Fruit fly (Drosophila melanogaster) whole organism, embryonic: ENCODE measurements around the gene CG43814.
A peak's percentile ranks its signal among the peaks of the same experiment; 100 is the strongest.

Experiments
- Atf3 ChIP-seq: fragments of 200-800 bp; sonication (Bioruptor generic); optimal IDR thresholded peaks from 3 replicates; lab custom pipeline; 2016; ENCODE audit warnings: missing biosample characterization, missing genetic modification characterization
- Bteb2 ChIP-seq: fragments of 200-800 bp; sonication (Bioruptor generic); optimal IDR thresholded peaks from 2 replicates; lab custom pipeline; 2016; ENCODE audit warnings: missing biosample characterization, missing genetic modification characterization
- CG10209 ChIP-seq: fragments of 200-800 bp; sonication (Bioruptor generic); optimal IDR thresholded peaks from 3 replicates; lab custom pipeline; 2017; ENCODE audit warnings: missing biosample characterization, mild to moderate bottlenecking, missing genetic modification characterization, missing genetic modification reagents
- CG1024 ChIP-seq: fragments of 200-800 bp; sonication (Bioruptor generic); IDR thresholded peaks from 2 replicates; pipeline ENCODE4 v1.3.6; 2022; ENCODE audit warnings: missing biosample characterization, missing genetic modification characterization
- CG10462 ChIP-seq: fragments of 200-800 bp; sonication (Bioruptor generic); optimal IDR thresholded peaks from 2 replicates; lab custom pipeline; 2016; ENCODE audit warnings: missing biosample characterization, missing genetic modification characterization
- CG11085 ChIP-seq: fragments of 200-800 bp; sonication (Bioruptor generic); IDR thresholded peaks from 2 replicates; pipeline ENCODE4 v1.3.6; 2022; ENCODE audit warnings: missing biosample characterization, missing genetic modification characterization
- CG11723 ChIP-seq: fragments of 200-800 bp; sonication (Bioruptor generic); optimal IDR thresholded peaks from 2 replicates; lab custom pipeline; 2017; ENCODE audit warnings: missing biosample characterization, mild to moderate bottlenecking, missing genetic modification characterization
- CG12104 ChIP-seq: fragments of 200-800 bp; sonication (Bioruptor generic); optimal IDR thresholded peaks from 3 replicates; lab custom pipeline; 2016; ENCODE audit warnings: missing biosample characterization, missing genetic modification characterization
- CG12942 ChIP-seq: fragments of 200-800 bp; sonication (Bioruptor generic); optimal IDR thresholded peaks from 3 replicates; lab custom pipeline; 2016; ENCODE audit warnings: missing biosample characterization, missing genetic modification characterization
- CG14014 ChIP-seq: fragments of 200-800 bp; sonication (Bioruptor generic); IDR thresholded peaks from 2 replicates; pipeline ENCODE4 v1.3.6; 2022; ENCODE audit warnings: missing biosample characterization, missing genetic modification characterization
- CG14667 ChIP-seq: fragments of 200-800 bp; sonication (Bioruptor generic); IDR thresholded peaks from 2 replicates; pipeline ENCODE4 v1.3.6; 2022; ENCODE audit warnings: missing biosample characterization, missing genetic modification characterization
- CG14860 ChIP-seq: fragments of 200-800 bp; sonication (Bioruptor generic); IDR thresholded peaks from 3 replicates; pipeline ENCODE4 v1.3.6; 2022; ENCODE audit warnings: missing biosample characterization, missing genetic modification characterization; ENCODE audit not compliant: partially characterized antibody
- CG15011 ChIP-seq: fragments of 200-800 bp; sonication (Bioruptor generic); optimal IDR thresholded peaks from 3 replicates; lab custom pipeline; 2018; ENCODE audit warnings: missing biosample characterization, mild to moderate bottlenecking, missing genetic modification characterization
- CG15514 ChIP-seq: fragments of 200-800 bp; sonication (Bioruptor generic); optimal IDR thresholded peaks from 3 replicates; lab custom pipeline; 2017; ENCODE audit warnings: missing biosample characterization, missing genetic modification characterization, mild to moderate bottlenecking, moderate library complexity, missing genetic modification reagents
- CG1602 ChIP-seq: fragments of 200-800 bp; sonication (Bioruptor generic); optimal IDR thresholded peaks from 3 replicates; lab custom pipeline; 2016; ENCODE audit warnings: missing biosample characterization, missing genetic modification characterization
- CG17385 ChIP-seq: fragments of 200-800 bp; sonication (Bioruptor generic); optimal IDR thresholded peaks from 3 replicates; lab custom pipeline; 2018; ENCODE audit warnings: missing biosample characterization, mild to moderate bottlenecking, missing genetic modification characterization
- CG17829 ChIP-seq: fragments of 200-800 bp; optimal IDR thresholded peaks from 2 replicates; lab custom pipeline; 2019; ENCODE audit warnings: missing biosample characterization, mild to moderate bottlenecking, missing genetic modification characterization, moderate library complexity
- CG2712 ChIP-seq: fragments of 200-800 bp; optimal IDR thresholded peaks from 3 replicates; lab custom pipeline; 2019; ENCODE audit warnings: missing biosample characterization, mild to moderate bottlenecking, missing genetic modification characterization, moderate library complexity
- CG3065 ChIP-seq: fragments of 200-800 bp; sonication (Bioruptor generic); optimal IDR thresholded peaks from 2 replicates; lab custom pipeline; 2016; ENCODE audit warnings: missing biosample characterization, missing genetic modification characterization
- CG3163 ChIP-seq: fragments of 200-800 bp; sonication (Bioruptor generic); optimal IDR thresholded peaks from 3 replicates; lab custom pipeline; 2016; ENCODE audit warnings: missing biosample characterization, missing genetic modification characterization
- CG3726 ChIP-seq: fragments of 200-800 bp; sonication (Bioruptor generic); IDR thresholded peaks from 3 replicates; pipeline ENCODE4, ENCODE4 v1.3.6; 2022; ENCODE audit warnings: missing biosample characterization, missing genetic modification characterization
- CG4328 ChIP-seq: fragments of 200-800 bp; sonication (Bioruptor generic); optimal IDR thresholded peaks from 3 replicates; lab custom pipeline; 2017; ENCODE audit warnings: missing biosample characterization, missing genetic modification reagents, missing genetic modification characterization
- CG5245 ChIP-seq: fragments of 200-800 bp; sonication (Bioruptor generic); optimal IDR thresholded peaks from 3 replicates; lab custom pipeline; 2016; ENCODE audit warnings: missing biosample characterization, missing genetic modification characterization
- CG6175 ChIP-seq: fragments of 200-800 bp; sonication (Bioruptor generic); IDR thresholded peaks from 3 replicates; pipeline ENCODE4 v1.3.6; 2022; ENCODE audit warnings: missing biosample characterization, missing genetic modification characterization
- CG7357 ChIP-seq: fragments of 200-800 bp; sonication (Bioruptor generic); IDR thresholded peaks from 3 replicates; pipeline ENCODE4 v1.3.6; 2022; ENCODE audit warnings: missing biosample characterization, missing genetic modification characterization
- CG8089 ChIP-seq: fragments of 200-800 bp; sonication (Bioruptor generic); optimal IDR thresholded peaks from 3 replicates; lab custom pipeline; 2016; ENCODE audit warnings: missing biosample characterization, missing genetic modification characterization
- CG9797 ChIP-seq: fragments of 200-800 bp; sonication (Bioruptor generic); optimal IDR thresholded peaks from 3 replicates; lab custom pipeline; 2018; ENCODE audit warnings: missing biosample characterization, mild to moderate bottlenecking, missing genetic modification characterization
- CoRest ChIP-seq: fragments of 200-800 bp; sonication (Bioruptor generic); optimal IDR thresholded peaks from 3 replicates; lab custom pipeline; 2018; ENCODE audit warnings: missing biosample characterization, mild to moderate bottlenecking, missing genetic modification characterization, moderate library complexity
- D ChIP-seq, 2 experiments: fragments of 200-800 bp in 1 of 2; fragments of >200 bp in 1 of 2; sonication (Bioruptor generic) in 1 of 2; optimal IDR thresholded peaks; 2 replicates in 1 of 2; 3 replicates in 1 of 2; lab custom pipeline; 2017; ENCODE audit warnings: mild to moderate bottlenecking in 1 of 2, missing biosample characterization in 1 of 2, missing genetic modification characterization in 1 of 2, missing genetic modification reagents in 1 of 2
- Dad ChIP-seq: fragments of 200-800 bp; sonication (Bioruptor generic); optimal IDR thresholded peaks from 3 replicates; lab custom pipeline; 2016; ENCODE audit warnings: missing biosample characterization, missing genetic modification characterization
- Dip3 ChIP-seq: fragments of 200-800 bp; sonication (Bioruptor generic); optimal IDR thresholded peaks from 3 replicates; lab custom pipeline; 2016; ENCODE audit warnings: missing biosample characterization, missing genetic modification characterization
- HLH3B ChIP-seq: fragments of 200-800 bp; sonication (Bioruptor generic); IDR thresholded peaks from 2 replicates; pipeline ENCODE4 v1.3.6; 2022; ENCODE audit warnings: missing biosample characterization, missing genetic modification characterization
- Hr3 ChIP-seq: fragments of 200-800 bp; sonication (Bioruptor generic); optimal IDR thresholded peaks from 3 replicates; lab custom pipeline; 2016; ENCODE audit warnings: missing biosample characterization, missing genetic modification characterization
- Jarid2 ChIP-seq: fragments of 200-800 bp; sonication (Bioruptor generic); optimal IDR thresholded peaks from 3 replicates; lab custom pipeline; 2017; ENCODE audit warnings: mild to moderate bottlenecking, missing biosample characterization, missing genetic modification reagents, missing genetic modification characterization
- Med ChIP-seq: fragments of 200-800 bp; sonication (Bioruptor generic); peaks from one replicate; lab custom pipeline; 2016; ENCODE audit warnings: missing biosample characterization, missing genetic modification characterization, mild to moderate bottlenecking, inconsistent platforms, moderate library complexity
- PHDP ChIP-seq: fragments of 200-800 bp; sonication (Bioruptor generic); optimal IDR thresholded peaks from 3 replicates; lab custom pipeline; 2018; ENCODE audit warnings: missing biosample characterization, mild to moderate bottlenecking, missing genetic modification characterization, moderate library complexity
- Poxn ChIP-seq: fragments of 200-800 bp; sonication (Bioruptor generic); IDR thresholded peaks from 2 replicates; pipeline ENCODE4 v1.3.6; 2022; ENCODE audit warnings: missing biosample characterization, missing genetic modification characterization
- Sox100B ChIP-seq: fragments of 200-800 bp; sonication (Bioruptor generic); optimal IDR thresholded peaks from 3 replicates; lab custom pipeline; 2018; ENCODE audit warnings: missing biosample characterization, mild to moderate bottlenecking, missing genetic modification characterization
- Taf1 ChIP-seq: fragments of 200-800 bp; sonication (Bioruptor generic); IDR thresholded peaks from 2 replicates; pipeline ENCODE4 v1.3.6; 2022; ENCODE audit warnings: missing biosample characterization, missing genetic modification characterization
- Usf ChIP-seq: fragments of 200-800 bp; sonication (Bioruptor generic); optimal IDR thresholded peaks from 2 replicates; lab custom pipeline; 2017; ENCODE audit warnings: missing genotype, missing biosample characterization, missing genetic modification characterization
- ab ChIP-seq: fragments of 200-800 bp; sonication (Bioruptor generic); optimal IDR thresholded peaks from 2 replicates; lab custom pipeline; 2016; ENCODE audit warnings: missing biosample characterization, missing genetic modification characterization
- btn ChIP-seq: fragments of 200-800 bp; sonication (Bioruptor generic); optimal IDR thresholded peaks from 2 replicates; lab custom pipeline; 2016; ENCODE audit warnings: missing biosample characterization, missing genetic modification characterization
- eve ChIP-seq, 2 experiments: fragments of >200 bp; optimal IDR thresholded peaks; 2 replicates each; lab custom pipeline; 2017; ENCODE audit warnings: missing biosample characterization in 2 of 2, missing genetic modification characterization in 2 of 2
- h ChIP-seq: fragments of >200 bp; optimal IDR thresholded peaks from 2 replicates; lab custom pipeline; 2017
- hkb ChIP-seq, 2 experiments: fragments of 200-800 bp in 1 of 2; fragments of >200 bp in 1 of 2; sonication (Bioruptor generic) in 1 of 2; IDR thresholded peaks in 1 of 2; optimal IDR thresholded peaks in 1 of 2; 2 replicates each; pipeline versions ENCODE4 v1.3.6 to Lab custom; 2017 to 2022; ENCODE audit warnings: missing biosample characterization in 1 of 2, missing genetic modification characterization in 1 of 2
- insv ChIP-seq, 2 experiments: fragments of 200-800 bp; sonication (Bioruptor generic); optimal IDR thresholded peaks; 3 replicates each; lab custom pipeline; 2016 to 2018; ENCODE audit warnings: missing biosample characterization in 2 of 2, missing genetic modification characterization in 2 of 2
- kah ChIP-seq: fragments of 200-800 bp; sonication (Bioruptor generic); optimal IDR thresholded peaks from 2 replicates; lab custom pipeline; 2018; ENCODE audit warnings: missing biosample characterization, mild to moderate bottlenecking, missing genetic modification characterization
- ken ChIP-seq: fragments of 200-800 bp; sonication (Bioruptor generic); IDR thresholded peaks from 3 replicates; pipeline ENCODE4 v1.3.6; 2022; ENCODE audit warnings: missing biosample characterization, missing genetic modification characterization
- mam ChIP-seq: fragments of 200-800 bp; sonication (Bioruptor generic); optimal IDR thresholded peaks from 3 replicates; lab custom pipeline; 2016; ENCODE audit warnings: missing biosample characterization, missing genetic modification characterization
- twi ChIP-seq: fragments of 200-800 bp; optimal IDR thresholded peaks from 2 replicates; lab custom pipeline; 2019; ENCODE audit warnings: missing biosample characterization, mild to moderate bottlenecking, missing genetic modification characterization, moderate library complexity
- zfh2 ChIP-seq: fragments of 200-800 bp; sonication (Bioruptor generic); optimal IDR thresholded peaks from 2 replicates; lab custom pipeline; 2016; ENCODE audit warnings: missing biosample characterization, missing genetic modification characterization

CG43814 gene

dm6 chr2L:18822805-18823204 lies 17.7 kb upstream of the CG43814 start (continued):
- TF ChIP-seq CG14667 (no peak), CG11723 (GFP tag; lab: Kevin White, UChicago) (peak; percentile 39), CG7357 (GFP tag; lab: Robert Waterston, UW) (no peak), CG12942 (GFP tag; lab: Kevin White, UChicago) (peak; percentile 9), CG5245 (no peak), PHDP (tag; lab: Kevin White, UChicago) (peak; percentile 41), Sox100B (GFP tag; lab: Kevin White, UChicago) (peak; percentile 55), eve (GFP tag; optimal IDR thresholded peaks at IDR 0.05; lab: Kevin White, UChicago) (no peak), CG3065 (GFP tag; lab: Kevin White, UChicago) (no peak), insv (GFP tag; optimal IDR thresholded peaks at IDR 0.05; lab: Kevin White, UChicago) (peak in 1 of 2 experiments; percentile 14), h (lab: Kevin White, UChicago) (no peak), hkb (optimal IDR thresholded peaks at IDR 0.05; lab: Kevin White, UChicago) (no peak), hkb (GFP tag; IDR thresholded peaks at IDR 0.05; lab: Robert Waterston, UW) (peak; percentile 43; the same call in 1 of the 2 replicates), Hr3 (GFP tag; lab: Kevin White, UChicago) (no peak), Dip3 (GFP tag; lab: Kevin White, UChicago) (no peak), Poxn (GFP tag; lab: Robert Waterston, UW) (no peak), btn (GFP tag; lab: Kevin White, UChicago) (no peak), CG1024 (GFP tag; lab: Robert Waterston, UW) (peak; percentile 62; the same call in 1 of the 2 replicates), CG10462 (GFP tag; lab: Kevin White, UChicago) (no peak), D (optimal IDR thresholded peaks at IDR 0.05; lab: Kevin White, UChicago) (no peak), D (GFP tag; optimal IDR thresholded peaks at IDR 0.05; lab: Kevin White, UChicago) (peak; percentile 60), Jarid2 (GFP tag; lab: Kevin White, UChicago) (no peak), HLH3B (GFP tag; lab: Robert Waterston, UW) (peak; percentile 21; the same call in 1 of the 2 replicates), CG11085 (no peak), CG2712 (peak; percentile 22), CG17829 (tag; lab: Kevin White, UChicago) (no peak), CG9797 (GFP tag; lab: Kevin White, UChicago) (no peak), Usf (GFP tag; lab: Kevin White, UChicago) (no peak), CG17385 (GFP tag; lab: Kevin White, UChicago) (peak; percentile 22), twi (peak; percentile 11), Med (peak; percentile 86), zfh2 (GFP tag; lab: Kevin White, UChicago) (no peak), CG4328 (peak; percentile 59), CG8089 (GFP tag; lab: Kevin White, UChicago) (peak; percentile 55), Bteb2 (GFP tag; lab: Kevin White, UChicago) (no peak), CG1602 (peak; percentile 24), CG14860 (no peak), CG15514 (GFP tag; lab: Kevin White, UChicago) (no peak), kah (GFP tag; lab: Kevin White, UChicago) (no peak), ken (no peak), CG3163 (GFP tag; lab: Kevin White, UChicago) (no peak), Dad (GFP tag; lab: Kevin White, UChicago) (no peak), CG3726 (GFP tag; lab: Robert Waterston, UW) (no peak), CoRest (tag; lab: Kevin White, UChicago) (peak; percentile 18), CG10209 (GFP tag; lab: Kevin White, UChicago) (peak; percentile 54), CG12104 (GFP tag; lab: Kevin White, UChicago) (no peak), Taf1 (no peak), CG15011 (GFP tag; lab: Kevin White, UChicago) (peak; percentile 45), ab (GFP tag; lab: Kevin White, UChicago) (no peak), Atf3 (GFP tag; lab: Kevin White, UChicago) (no peak), mam (GFP tag; lab: Kevin White, UChicago) (no peak), CG6175 (GFP tag; lab: Robert Waterston, UW) (no peak), CG14014 (peak; percentile 72; the same call in 1 of the 2 replicates)
